Fruit fly (Drosophila melanogaster): ENCODE measurements around the gene CecA2.

CecA2 gene

dm6 chr3R:30198793-30199192 lies 13.2 kb upstream of the CecA2 start (continued):
- TF ChIP-seq CG13424 (tag; optimal IDR thresholded peaks at IDR 0.05), result no peak
- no peak for TF ChIP-seq eve (GFP tag; optimal IDR thresholded peaks at IDR 0.05)
- TF ChIP-seq so (GFP tag; IDR thresholded peaks at IDR 0.05), result 0 out of 3 replicates have a peak, but pooled peaks have one; percentile 18
- TF ChIP-seq CG15479 (GFP tag; optimal IDR thresholded peaks at IDR 0.05), result no peak
- no peak for TF ChIP-seq CG14441 (GFP tag; IDR thresholded peaks at IDR 0.05)
- TF ChIP-seq CG3847 (GFP tag; IDR thresholded peaks at IDR 0.05), result 0 out of 2 replicates have a peak, but pooled peaks have one; percentile 8
- no peak for TF ChIP-seq insv (GFP tag; optimal IDR thresholded peaks at IDR 0.05)
- peak; percentile 45 for TF ChIP-seq HmgZ (tag; optimal IDR thresholded peaks at IDR 0.05)
- no peak for TF ChIP-seq CG10565 (GFP tag; optimal IDR thresholded peaks at IDR 0.05)
- TF ChIP-seq Rfx (GFP tag; IDR thresholded peaks at IDR 0.05), result peak; percentile 43; the same call in 1 of the 2 replicates
- no peak for TF ChIP-seq CG4707 (GFP tag; optimal IDR thresholded peaks at IDR 0.05)
- TF ChIP-seq Ssrp (tag; optimal IDR thresholded peaks at IDR 0.05), result no peak
- TF ChIP-seq Hr3 (GFP tag; optimal IDR thresholded peaks at IDR 0.05), result no peak
- TF ChIP-seq Lhr (GFP tag; optimal IDR thresholded peaks at IDR 0.05), result no peak
- TF ChIP-seq kah (GFP tag; optimal IDR thresholded peaks at IDR 0.05), result no peak
- TF ChIP-seq nom (GFP tag; optimal IDR thresholded peaks at IDR 0.05), result no peak
- TF ChIP-seq cas (GFP tag; IDR thresholded peaks at IDR 0.05), result no peak
- TF ChIP-seq Dek (tag; optimal IDR thresholded peaks at IDR 0.05), result peak; percentile 0
- TF ChIP-seq CG14710 (tag; optimal IDR thresholded peaks at IDR 0.05), result no peak
- TF ChIP-seq tio (GFP tag; optimal IDR thresholded peaks at IDR 0.05), result no peak
- TF ChIP-seq Nf-YA (GFP tag; IDR thresholded peaks at IDR 0.05), result no peak
- TF ChIP-seq H15 (GFP tag; IDR thresholded peaks at IDR 0.05), result no peak
- TF ChIP-seq HLHmδ (GFP tag; optimal IDR thresholded peaks at IDR 0.05), result no peak
- no peak for TF ChIP-seq sc (optimal IDR thresholded peaks at IDR 0.05)
- TF ChIP-seq sc (GFP tag; optimal IDR thresholded peaks at IDR 0.05), result no peak
- peak in 1 of 2 experiments; percentile 6 for TF ChIP-seq bsh (GFP tag; optimal IDR thresholded peaks at IDR 0.05)
- no peak for TF ChIP-seq toy (GFP tag; IDR thresholded peaks at IDR 0.05)
- TF ChIP-seq wdn (GFP tag; IDR thresholded peaks at IDR 0.05), result 0 out of 2 replicates have a peak, but pooled peaks have one; percentile 17
- no peak for TF ChIP-seq D (optimal IDR thresholded peaks at IDR 0.05)
- no peak for TF ChIP-seq D (GFP tag; optimal IDR thresholded peaks at IDR 0.05)
- no peak for TF ChIP-seq chn (GFP tag; optimal IDR thresholded peaks at IDR 0.05)
- TF ChIP-seq twi (tag; optimal IDR thresholded peaks at IDR 0.05), result no peak
- TF ChIP-seq CG2678 (tag; optimal IDR thresholded peaks at IDR 0.05), result peak; percentile 67
- no peak for TF ChIP-seq inv (GFP tag; IDR thresholded peaks at IDR 0.05; ENCODE audit: partially characterized antibody)
- TF ChIP-seq schlank (tag; optimal IDR thresholded peaks at IDR 0.05), result peak; percentile 49
- TF ChIP-seq CG15073 (GFP tag; optimal IDR thresholded peaks at IDR 0.05), result no peak
- no peak for TF ChIP-seq phol (tag; optimal IDR thresholded peaks at IDR 0.05)
- no peak for TF ChIP-seq H2.0 (GFP tag; IDR thresholded peaks at IDR 0.05)
- TF ChIP-seq CG4730 (GFP tag; IDR thresholded peaks at IDR 0.05), result no peak
- TF ChIP-seq Asciz (GFP tag; optimal IDR thresholded peaks at IDR 0.05), result peak; percentile 18
- peak; percentile 73 for TF ChIP-seq CG6765 (GFP tag; optimal IDR thresholded peaks at IDR 0.05)
- TF ChIP-seq nerfin-2 (GFP tag; IDR thresholded peaks at IDR 0.05; ENCODE audit: partially characterized antibody), result no peak
- TF ChIP-seq NC2β (GFP tag; optimal IDR thresholded peaks at IDR 0.05), result no peak
- TF ChIP-seq CG2202 (tag; optimal IDR thresholded peaks at IDR 0.05), result no peak
- no peak for TF ChIP-seq MESR4 (GFP tag; optimal IDR thresholded peaks at IDR 0.05)
- TF ChIP-seq CG42726 (GFP tag; IDR thresholded peaks at IDR 0.05; ENCODE audit: partially characterized antibody), result no peak
- TF ChIP-seq CG7372 (GFP tag; IDR thresholded peaks at IDR 0.05), result no peak
- TF ChIP-seq CTCF (GFP tag; optimal IDR thresholded peaks at IDR 0.05), result no peak
- TF ChIP-seq CG13296 (GFP tag; optimal IDR thresholded peaks at IDR 0.05), result peak; percentile 64
- no peak for TF ChIP-seq bbx (GFP tag; IDR thresholded peaks at IDR 0.05; ENCODE audit: partially characterized antibody)
- no peak for TF ChIP-seq pros (GFP tag; optimal IDR thresholded peaks at IDR 0.05)
- no peak for TF ChIP-seq shn (GFP tag; optimal IDR thresholded peaks at IDR 0.05)

Data from whole organism, embryonic.